Worm (Caenorhabditis elegans) whole organism, young adult: ENCODE data around the gene scyl-1.

ENCODE experiments used
- B0019.2 ChIP-seq: fragments of 200-800 bp; sonication (Bioruptor generic); conservative IDR thresholded peaks from 2 replicates; pipeline ENCODE4 v1.3.6; 2022; ENCODE audit warnings: missing genetic modification reagents, missing genetic modification characterization, missing compliant biosample characterization
- C06A6.2 ChIP-seq: fragments of 200-800 bp; sonication (Bioruptor generic); conservative IDR thresholded peaks from 2 replicates; pipeline ENCODE4 v1.3.6; 2022; ENCODE audit warnings: missing genetic modification characterization, missing compliant biosample characterization
- F22D6.2 ChIP-seq: sonication (generic microtip); optimal IDR thresholded peaks from 2 replicates; lab custom pipeline; 2016; ENCODE audit warnings: mild to moderate bottlenecking, missing genetic modification characterization, missing compliant biosample characterization
- F39B2.1 ChIP-seq: fragments of 200-800 bp; sonication (Bioruptor generic); IDR thresholded peaks from 2 replicates; pipeline ENCODE4 v1.3.6; 2022; ENCODE audit warnings: missing genetic modification reagents, missing genetic modification characterization, missing compliant biosample characterization
- F52B5.7 ChIP-seq: sonication (generic microtip); optimal IDR thresholded peaks from 2 replicates; lab custom pipeline; 2016; ENCODE audit warnings: mild to moderate bottlenecking, missing genetic modification characterization, missing compliant biosample characterization
- F57A8.1 ChIP-seq: fragments of 200-800 bp; sonication (Bioruptor generic); optimal IDR thresholded peaks from 2 replicates; lab custom pipeline; 2018; ENCODE audit warnings: mild to moderate bottlenecking, missing genetic modification characterization, moderate library complexity, missing compliant biosample characterization
- K11D2.4 ChIP-seq: fragments of 200-800 bp; sonication (Bioruptor generic); IDR thresholded peaks from 2 replicates; pipeline ENCODE4 v1.3.6; 2022; ENCODE audit warnings: missing genetic modification reagents, missing genetic modification characterization, missing compliant biosample characterization
- K12H6.12 ChIP-seq: fragments of 200-800 bp; sonication (Bioruptor generic); optimal IDR thresholded peaks from 2 replicates; lab custom pipeline; 2018; ENCODE audit warnings: mild to moderate bottlenecking, missing genetic modification characterization, missing compliant biosample characterization
- T26A5.8 ChIP-seq: sonication (generic microtip); optimal IDR thresholded peaks from 2 replicates; lab custom pipeline; 2016; ENCODE audit warnings: missing genetic modification characterization, missing compliant biosample characterization
- akir-1 ChIP-seq: fragments of 200-800 bp; sonication (Bioruptor generic); optimal IDR thresholded peaks from 2 replicates; lab custom pipeline; 2018; ENCODE audit warnings: mild to moderate bottlenecking, missing genetic modification characterization, moderate library complexity, missing compliant biosample characterization
- ama-1 ChIP-seq, 3 experiments: fragments of 150-350 bp in 1 of 3; sonication (generic microtip) in 2 of 3; optimal IDR thresholded peaks; 2 replicates each; lab custom pipeline; 2014 to 2018; ENCODE audit warnings: missing biosample characterization in 2 of 3, missing genetic modification characterization in 2 of 3, missing genetic modification reagents in 2 of 3
- aptf-2 ChIP-seq: fragments of 200-800 bp; sonication (Bioruptor generic); conservative IDR thresholded peaks from 2 replicates; pipeline ENCODE4 v1.3.6; 2022; ENCODE audit warnings: missing genetic modification reagents, missing genetic modification characterization, missing compliant biosample characterization
- dpl-1 ChIP-seq: fragments of 150-350 bp; optimal IDR thresholded peaks from 2 replicates; lab custom pipeline; 2014; ENCODE audit warnings: missing biosample characterization, missing genetic modification reagents, missing genetic modification characterization
- efl-1 ChIP-seq: fragments of 150-350 bp; optimal IDR thresholded peaks from 2 replicates; lab custom pipeline; 2014; ENCODE audit warnings: missing biosample characterization, missing genetic modification reagents, missing genetic modification characterization
- egl-44 ChIP-seq: fragments of 200-800 bp; sonication (Bioruptor generic); IDR thresholded peaks from 2 replicates; pipeline ENCODE4 v1.3.6; 2022; ENCODE audit warnings: missing genetic modification reagents, missing genetic modification characterization, missing compliant biosample characterization
- egrh-3 ChIP-seq: fragments of 200-800 bp; sonication (Bioruptor generic); IDR thresholded peaks from 2 replicates; pipeline ENCODE4 v1.3.6; 2022; ENCODE audit warnings: missing genetic modification reagents, missing genetic modification characterization, missing compliant biosample characterization
- ekl-4 ChIP-seq: fragments of 200-800 bp; sonication (Bioruptor generic); IDR thresholded peaks from 2 replicates; pipeline ENCODE4 v1.3.6; 2022; ENCODE audit warnings: missing genetic modification reagents, missing genetic modification characterization, missing compliant biosample characterization
- ets-4 ChIP-seq: fragments of 200-800 bp; sonication (Bioruptor generic); optimal IDR thresholded peaks from 2 replicates; lab custom pipeline; 2018; ENCODE audit warnings: mild to moderate bottlenecking, missing genetic modification characterization, missing compliant biosample characterization
- him-1 ChIP-seq: sonication (generic microtip); optimal IDR thresholded peaks from 2 replicates; lab custom pipeline; 2016; ENCODE audit warnings: missing genotype, missing genetic modification reagents, missing genetic modification characterization, missing compliant biosample characterization
- hmg-20 ChIP-seq: fragments of 200-800 bp; sonication (Bioruptor generic); IDR thresholded peaks from 2 replicates; pipeline ENCODE4 v1.3.6; 2022; ENCODE audit warnings: missing genetic modification reagents, missing genetic modification characterization, missing compliant biosample characterization
- let-607 ChIP-seq, 2 experiments: fragments of 200-800 bp in 1 of 2; sonication (Bioruptor generic) in 1 of 2; sonication (generic microtip) in 1 of 2; optimal IDR thresholded peaks; 2 replicates each; lab custom pipeline; 2016 to 2018; ENCODE audit warnings: mild to moderate bottlenecking in 2 of 2, missing compliant biosample characterization in 2 of 2, missing genetic modification characterization in 2 of 2, moderate library complexity in 2 of 2, missing genotype in 1 of 2
- lin-26 ChIP-seq: fragments of 200-800 bp; sonication (Bioruptor generic); IDR thresholded peaks from 2 replicates; pipeline ENCODE4 v1.3.6; 2022; ENCODE audit warnings: missing genetic modification reagents, missing genetic modification characterization, missing compliant biosample characterization
- lin-40 ChIP-seq: sonication (generic microtip); optimal IDR thresholded peaks from 2 replicates; lab custom pipeline; 2016; ENCODE audit warnings: missing genetic modification characterization, mild to moderate bottlenecking, missing compliant biosample characterization, missing genotype, missing genetic modification reagents
- lin-54 ChIP-seq: fragments of 200-800 bp; sonication (Bioruptor generic); optimal IDR thresholded peaks from 2 replicates; lab custom pipeline; 2018; ENCODE audit warnings: mild to moderate bottlenecking, missing genetic modification characterization, missing compliant biosample characterization
- lir-1 ChIP-seq: fragments of 200-800 bp; sonication (Bioruptor generic); conservative IDR thresholded peaks from 2 replicates; pipeline ENCODE4 v1.3.6; 2022; ENCODE audit warnings: missing genetic modification reagents, missing genetic modification characterization, missing compliant biosample characterization
- madf-10 ChIP-seq: sonication (generic microtip); optimal IDR thresholded peaks from 2 replicates; lab custom pipeline; 2016; ENCODE audit warnings: mild to moderate bottlenecking, missing genetic modification characterization, missing compliant biosample characterization
- madf-6 ChIP-seq: fragments of 200-800 bp; sonication (Bioruptor generic); IDR thresholded peaks from 2 replicates; pipeline ENCODE4 v1.3.6; 2022; ENCODE audit warnings: missing genetic modification reagents, missing genetic modification characterization, missing compliant biosample characterization
- madf-8 ChIP-seq: fragments of 200-800 bp; sonication (Bioruptor generic); conservative IDR thresholded peaks from 2 replicates; pipeline ENCODE4 v1.3.6; 2022; ENCODE audit warnings: missing genetic modification reagents, missing genetic modification characterization, missing compliant biosample characterization
- mcd-1 ChIP-seq: fragments of 200-800 bp; sonication (Bioruptor generic); IDR thresholded peaks from 2 replicates; pipeline ENCODE4 v1.3.6; 2022; ENCODE audit warnings: missing genetic modification reagents, missing genetic modification characterization, missing compliant biosample characterization
- mel-28 ChIP-seq: sonication (generic microtip); optimal IDR thresholded peaks from 2 replicates; lab custom pipeline; 2016; ENCODE audit warnings: borderline replicate concordance, mild to moderate bottlenecking, missing genetic modification characterization, missing compliant biosample characterization
- nfya-1 ChIP-seq: sonication (generic microtip); optimal IDR thresholded peaks from 2 replicates; lab custom pipeline; 2017; ENCODE audit warnings: antibody characterized with exemption, missing compliant biosample characterization, missing genetic modification characterization, borderline replicate concordance; ENCODE audit not compliant: insufficient read depth
- nhr-179 ChIP-seq: sonication (generic microtip); optimal IDR thresholded peaks from 2 replicates; lab custom pipeline; 2016; ENCODE audit warnings: mild to moderate bottlenecking, missing genetic modification characterization, missing compliant biosample characterization
- nhr-80 ChIP-seq: sonication (generic microtip); optimal IDR thresholded peaks from 2 replicates; lab custom pipeline; 2016; ENCODE audit warnings: missing genetic modification characterization, missing compliant biosample characterization
- pbrm-1 ChIP-seq: fragments of 200-800 bp; sonication (Bioruptor generic); IDR thresholded peaks from 2 replicates; pipeline ENCODE4 v1.3.6; 2022; ENCODE audit warnings: missing genetic modification reagents, missing genetic modification characterization, missing compliant biosample characterization
- rcor-1 ChIP-seq: fragments of 200-800 bp; sonication (Bioruptor generic); IDR thresholded peaks from 2 replicates; pipeline ENCODE4 v1.3.6; 2022; ENCODE audit warnings: missing genetic modification reagents, missing genetic modification characterization, missing compliant biosample characterization
- repo-1 ChIP-seq: sonication (generic microtip); optimal IDR thresholded peaks from 2 replicates; lab custom pipeline; 2017; ENCODE audit warnings: mild to moderate bottlenecking, missing genetic modification characterization, missing compliant biosample characterization
- sdz-38 ChIP-seq: sonication (generic microtip); optimal IDR thresholded peaks from 2 replicates; lab custom pipeline; 2016; ENCODE audit warnings: missing genotype, missing genetic modification characterization, missing compliant biosample characterization
- snpc-4 ChIP-seq, 5 experiments: fragments of 150-350 bp in 1 of 5; sonication (generic microtip) in 4 of 5; optimal IDR thresholded peaks; 2 replicates each; lab custom pipeline; 2014 to 2018; ENCODE audit warnings: missing genetic modification characterization in 5 of 5, missing biosample characterization in 3 of 5, antibody characterized with exemption in 2 of 5, mild to moderate bottlenecking in 2 of 5, missing compliant biosample characterization in 2 of 5, missing genotype in 2 of 5, moderate library complexity in 2 of 5, missing genetic modification reagents in 1 of 5
- somi-1 ChIP-seq: fragments of 200-800 bp; sonication (Bioruptor generic); optimal IDR thresholded peaks from 2 replicates; lab custom pipeline; 2018; ENCODE audit warnings: mild to moderate bottlenecking, missing genetic modification characterization, missing compliant biosample characterization
- tbp1 ChIP-seq: fragments of 200-800 bp; sonication (Bioruptor generic); optimal IDR thresholded peaks from 2 replicates; lab custom pipeline; 2018; ENCODE audit warnings: mild to moderate bottlenecking, missing genetic modification characterization, missing compliant biosample characterization
- unc-130 ChIP-seq: sonication (generic microtip); optimal IDR thresholded peaks from 2 replicates; lab custom pipeline; 2016; ENCODE audit warnings: missing genetic modification reagents, missing genetic modification characterization, missing compliant biosample characterization
- ztf-25 ChIP-seq: fragments of 200-800 bp; sonication (Bioruptor generic); IDR thresholded peaks from 2 replicates; pipeline ENCODE4 v1.3.6; 2022; ENCODE audit warnings: missing genetic modification reagents, missing genetic modification characterization, missing compliant biosample characterization
- ztf-26 ChIP-seq: sonication (generic microtip); optimal IDR thresholded peaks from 2 replicates; lab custom pipeline; 2017; ENCODE audit warnings: missing genetic modification characterization, missing compliant biosample characterization
- ztf-28 ChIP-seq: fragments of 200-800 bp; sonication (Bioruptor generic); IDR thresholded peaks from 2 replicates; pipeline ENCODE4 v1.3.6; 2022; ENCODE audit warnings: missing genetic modification reagents, missing genetic modification characterization, missing compliant biosample characterization

scyl-1 gene

DNA sequence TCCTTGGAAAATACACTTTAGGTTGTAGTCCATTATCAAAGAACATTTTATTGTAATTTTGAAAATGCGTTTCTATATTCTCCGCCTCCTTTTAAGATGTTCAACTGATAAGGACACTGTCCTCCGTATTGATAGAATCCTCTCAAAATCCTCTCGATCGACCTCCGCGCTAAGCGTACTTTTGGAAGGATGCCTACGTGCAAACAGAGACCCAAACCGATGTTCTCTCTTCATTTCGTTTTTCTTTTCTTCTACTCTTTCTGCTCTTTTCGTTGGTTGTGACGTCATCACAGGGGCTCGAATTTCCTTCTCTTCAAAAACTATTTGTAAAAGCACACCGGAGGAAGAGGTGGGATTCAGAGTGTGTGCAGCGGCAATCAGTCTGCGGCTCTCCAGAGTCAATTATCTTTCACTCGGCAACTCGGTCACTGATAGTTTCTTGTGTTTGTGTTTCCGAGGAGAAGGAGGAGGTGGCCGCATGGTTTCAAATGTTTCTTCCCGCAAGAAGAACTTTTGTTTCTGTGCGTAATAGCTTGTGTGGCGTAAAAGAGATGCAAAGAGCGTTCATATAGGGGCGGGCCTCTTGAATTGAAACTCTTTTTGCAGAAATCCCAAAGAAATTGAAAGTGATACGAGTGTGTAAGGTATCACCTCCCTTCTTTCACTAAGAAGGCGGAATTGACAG, 41.1 kb upstream of the scyl-1 start, which contains the start of gene C34B4.2 (continued):
- no peak for TF ChIP-seq madf-8 (GFP tag; lab: Robert Waterston, UW)
- peak; percentile 10 for TF ChIP-seq ets-4 (GFP tag; lab: Kevin White, UChicago)
- no peak for TF ChIP-seq nhr-179 (tag; lab: Kevin White, UChicago)
- TF ChIP-seq egl-44 (GFP tag; lab: Robert Waterston, UW): 0 out of 2 replicates have a peak, but pooled peaks have one; percentile 54
- TF ChIP-seq mcd-1 (GFP tag; lab: Robert Waterston, UW): 0 out of 2 replicates have a peak, but pooled peaks have one; percentile 14
- 0 out of 2 replicates have a peak, but pooled peaks have one; percentile 30 for TF ChIP-seq ekl-4
- peak; percentile 92 for TF ChIP-seq nhr-80 (tag; lab: Kevin White, UChicago)
- no peak for TF ChIP-seq akir-1
- TF ChIP-seq snpc-4 (GFP tag; optimal IDR thresholded peaks at IDR 0.05; lab: Kevin White, UChicago): no peak
- TF ChIP-seq snpc-4 (tag; optimal IDR thresholded peaks at IDR 0.05; lab: Kevin White, UChicago): peak in 1 of 4 experiments; percentile 13
- TF ChIP-seq nfya-1 (tag; lab: Kevin White, UChicago): no peak
- 0 out of 2 replicates have a peak, but pooled peaks have one; percentile 30 for TF ChIP-seq pbrm-1
- TF ChIP-seq T26A5.8 (tag; lab: Kevin White, UChicago): no peak
- TF ChIP-seq aptf-2 (GFP tag; lab: Robert Waterston, UW): no peak
- peak in 1 of 2 experiments; percentile 48 for TF ChIP-seq let-607 (tag; optimal IDR thresholded peaks at IDR 0.05; lab: Kevin White, UChicago)
- TF ChIP-seq lin-54 (GFP tag; lab: Kevin White, UChicago): no peak
- TF ChIP-seq egrh-3 (GFP tag; lab: Robert Waterston, UW): peak; percentile 38; the same call in 1 of the 2 replicates
- peak; percentile 38 for TF ChIP-seq tbp1 (GFP tag; lab: Kevin White, UChicago)
- TF ChIP-seq lin-26: no peak
- peak; percentile 46 for TF ChIP-seq madf-10
- TF ChIP-seq ztf-25 (GFP tag; lab: Robert Waterston, UW): no peak
- peak; percentile 44 for TF ChIP-seq somi-1 (GFP tag; lab: Kevin White, UChicago)
- no peak for TF ChIP-seq madf-6 (GFP tag; lab: Robert Waterston, UW)
- TF ChIP-seq unc-130 (GFP tag; lab: Kevin White, UChicago): no peak

- no peak for TF ChIP-seq mcd-1 (GFP tag; lab: Robert Waterston, UW)
- peak in 1 of 2 experiments; percentile 78 for TF ChIP-seq let-607 (tag; optimal IDR thresholded peaks at IDR 0.05; lab: Kevin White, UChicago)
- peak; percentile 91 for TF ChIP-seq lin-40 (tag; lab: Kevin White, UChicago)
- TF ChIP-seq akir-1: no peak
- TF ChIP-seq B0019.2 (GFP tag; lab: Robert Waterston, UW): no peak
- no peak for TF ChIP-seq ama-1 (optimal IDR thresholded peaks at IDR 0.05; lab: Kevin White, UChicago)
- TF ChIP-seq ama-1 (GFP tag; optimal IDR thresholded peaks at IDR 0.05; lab: Kevin White, UChicago): no peak
- no peak for TF ChIP-seq mel-28
- 0 out of 2 replicates have a peak, but pooled peaks have one; percentile 52 for TF ChIP-seq egl-44 (GFP tag; lab: Robert Waterston, UW)
- TF ChIP-seq K12H6.12 (tag; lab: Kevin White, UChicago): no peak
- no peak for TF ChIP-seq F52B5.7 (tag; lab: Kevin White, UChicago)
- TF ChIP-seq ztf-26 (tag; lab: Kevin White, UChicago): peak; percentile 89
- no peak for TF ChIP-seq rcor-1 (GFP tag; lab: Robert Waterston, UW)
- TF ChIP-seq aptf-2 (GFP tag; lab: Robert Waterston, UW): no peak
- TF ChIP-seq C06A6.2 (GFP tag; lab: Robert Waterston, UW): 0 out of 2 replicates have a peak, but pooled peaks have one; percentile 12
- TF ChIP-seq K11D2.4: peak; percentile 38; the same call in 1 of the 2 replicates
- TF ChIP-seq repo-1: no peak
- peak; percentile 93 for TF ChIP-seq somi-1 (GFP tag; lab: Kevin White, UChicago)
- no peak for TF ChIP-seq efl-1
- no peak for TF ChIP-seq sdz-38 (tag; lab: Kevin White, UChicago)
- TF ChIP-seq ztf-28 (GFP tag; lab: Robert Waterston, UW): no peak
- peak; percentile 68 for TF ChIP-seq F22D6.2 (tag; lab: Kevin White, UChicago)
- TF ChIP-seq F39B2.1 (GFP tag; lab: Robert Waterston, UW): no peak
- no peak for TF ChIP-seq lir-1 (GFP tag; lab: Robert Waterston, UW)
- no peak for TF ChIP-seq dpl-1 (GFP tag; lab: Kevin White, UChicago)
- no peak for TF ChIP-seq him-1
- TF ChIP-seq madf-6 (GFP tag; lab: Robert Waterston, UW): no peak
- TF ChIP-seq hmg-20 (GFP tag; lab: Robert Waterston, UW): no peak
- TF ChIP-seq F57A8.1 (GFP tag; lab: Kevin White, UChicago): no peak
Measured at ce11 chrV:13081197-13081747, 39.8 kb upstream of the scyl-1 start.
